Worm (Caenorhabditis elegans) whole organism, L3 larva: Measurements from ENCODE around the gene T16G1.9.
"Not testable (repeated sequence)": the region's sequence is repeated elsewhere in the genome, so short reads cannot be mapped to it uniquely, and the experiment has no call there.

Source experiments
- ZK546.5 ChIP-seq: sonication (generic microtip); optimal IDR thresholded peaks from 2 replicates; lab custom pipeline; 2017; ENCODE audit warnings: missing biosample characterization, missing genetic modification characterization
- ama-1 ChIP-seq: fragments of 150-350 bp; optimal IDR thresholded peaks from 2 replicates; lab custom pipeline; 2018
- ceh-9 ChIP-seq: sonication (generic microtip); optimal IDR thresholded peaks from 2 replicates; lab custom pipeline; 2018; ENCODE audit warnings: missing biosample characterization, missing genetic modification characterization
- fkh-10 ChIP-seq: sonication (generic microtip); optimal IDR thresholded peaks from 2 replicates; lab custom pipeline; 2017; ENCODE audit warnings: missing biosample characterization, missing genetic modification reagents, missing genetic modification characterization
- fkh-2 ChIP-seq: fragments of 150-350 bp; optimal IDR thresholded peaks from 2 replicates; lab custom pipeline; 2014; ENCODE audit warnings: missing biosample characterization, missing genetic modification reagents, missing genetic modification characterization
- lin-15B ChIP-seq: fragments of 150-350 bp; optimal IDR thresholded peaks from 2 replicates; lab custom pipeline; 2014; ENCODE audit warnings: missing biosample characterization, missing genetic modification characterization
- nhr-11 ChIP-seq: fragments of 150-350 bp; optimal IDR thresholded peaks from 2 replicates; lab custom pipeline; 2014; ENCODE audit warnings: missing biosample characterization, missing genetic modification characterization
- nhr-28 ChIP-seq: fragments of 150-350 bp; optimal IDR thresholded peaks from 2 replicates; lab custom pipeline; 2014; ENCODE audit warnings: missing biosample characterization, missing genetic modification characterization
- nhr-76 ChIP-seq: fragments of 150-350 bp; sonication (generic microtip); optimal IDR thresholded peaks from 5 replicates; lab custom pipeline; 2014; ENCODE audit warnings: missing biosample characterization, missing genetic modification characterization
- nhr-77 ChIP-seq: fragments of 150-350 bp; optimal IDR thresholded peaks from 2 replicates; lab custom pipeline; 2014; ENCODE audit warnings: missing biosample characterization, missing genetic modification characterization
- pqm-1 ChIP-seq: fragments of 150-350 bp; optimal IDR thresholded peaks from 2 replicates; lab custom pipeline; 2017; ENCODE audit warnings: missing biosample characterization, missing genetic modification characterization, inconsistent platforms
- skn-1 ChIP-seq: fragments of 150-350 bp; optimal IDR thresholded peaks from 2 replicates; lab custom pipeline; 2014; ENCODE audit warnings: missing biosample characterization, missing genetic modification characterization
- snpc-4 ChIP-seq: fragments of 150-350 bp; optimal IDR thresholded peaks from 2 replicates; lab custom pipeline; 2014; ENCODE audit warnings: missing biosample characterization, missing genetic modification characterization
- unc-62 ChIP-seq: fragments of 150-350 bp; sonication (generic microtip); optimal IDR thresholded peaks from 4 replicates; lab custom pipeline; 2014; ENCODE audit warnings: missing biosample characterization, missing genetic modification reagents, missing genetic modification characterization

DNA sequence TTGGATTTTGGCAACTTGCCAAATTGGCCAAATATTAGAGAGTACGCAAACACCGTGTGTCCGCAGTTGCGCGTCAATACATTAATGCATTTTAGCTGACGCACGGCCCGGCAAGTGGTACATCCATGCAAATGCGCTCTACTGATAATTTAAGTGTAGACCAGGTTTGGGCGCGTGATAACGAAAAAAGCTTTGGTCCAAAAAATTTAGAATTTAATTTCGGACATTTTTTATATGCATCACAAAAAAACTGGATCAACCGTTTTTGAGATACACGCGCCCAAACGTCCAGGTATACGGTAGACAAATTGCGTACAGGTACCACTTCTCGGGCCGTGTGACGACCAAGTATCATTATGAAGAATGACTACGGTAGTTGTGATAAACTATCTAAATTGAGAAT is 17.3 kb upstream of the T16G1.9 start, which contains the start of gene R186.8:
- TF ChIP-seq snpc-4 (tag; lab: Kevin White, UChicago) (peak; percentile 24), lin-15B (tag; lab: Kevin White, UChicago) (peak; percentile 75), pqm-1 (tag; lab: Kevin White, UChicago) (peak; percentile 2)
- not testable (repeated sequence) for TF ChIP-seq nhr-77 (tag; lab: Kevin White, UChicago); nhr-11 (tag; lab: Kevin White, UChicago); unc-62 (GFP tag; lab: Kevin White, UChicago); fkh-2 (tag; lab: Kevin White, UChicago); ceh-9 (tag; lab: Kevin White, UChicago); ZK546.5 (tag; lab: Kevin White, UChicago); skn-1; nhr-28 (tag; lab: Kevin White, UChicago); nhr-76 (tag; lab: Kevin White, UChicago); ama-1 (lab: Kevin White, UChicago); fkh-10 (GFP tag; lab: Kevin White, UChicago)
